Worm (Caenorhabditis elegans): ENCODE results near the gene gcy-37.

The gcy-37 gene

ce11 chrIV:2149247-2149756, 9.7 kb downstream of the gcy-37 start, which contains the start of gene C54E4.5:
C54E4.5 (minus strand) TSS chrIV:2149297.
- TF ChIP-seq ama-1 (optimal IDR thresholded peaks at IDR 0.05) (no peak), nhr-76 (tag; optimal IDR thresholded peaks at IDR 0.05) (no peak), jun-1 (tag; optimal IDR thresholded peaks at IDR 0.05) (no peak), lin-13 (GFP tag; optimal IDR thresholded peaks at IDR 0.05) (no peak), snpc-4 (tag; optimal IDR thresholded peaks at IDR 0.05) (no peak), daf-16 (GFP tag; optimal IDR thresholded peaks at IDR 0.05) (no peak), daf-16 (tag; optimal IDR thresholded peaks at IDR 0.05) (no peak), php-3 (GFP tag; IDR thresholded peaks at IDR 0.05) (no peak), zfp-2 (tag; optimal IDR thresholded peaks at IDR 0.05) (no peak), Y75B8A.6 (GFP tag; IDR thresholded peaks at IDR 0.05) (no peak), hlh-30 (tag; optimal IDR thresholded peaks at IDR 0.05; ENCODE audit: insufficient read depth) (peak; percentile 63), dmd-9 (GFP tag; IDR thresholded peaks at IDR 0.05) (no peak), dmd-6 (GFP tag; IDR thresholded peaks at IDR 0.05) (peak; percentile 38), F44E2.7 (GFP tag; IDR thresholded peaks at IDR 0.05) (no peak), set-16 (GFP tag; IDR thresholded peaks at IDR 0.05) (no peak), aha-1 (tag) (peak; percentile 56), ztf-7 (tag; optimal IDR thresholded peaks at IDR 0.05) (no peak), vab-7 (GFP tag; IDR thresholded peaks at IDR 0.05) (no peak), saeg-2 (GFP tag; IDR thresholded peaks at IDR 0.05) (no peak), daf-12 (tag; optimal IDR thresholded peaks at IDR 0.05) (no peak), cey-2 (tag; optimal IDR thresholded peaks at IDR 0.05; ENCODE audit: borderline replicate concordance, insufficient read depth) (peak; percentile 14), Y5F2A.4 (GFP tag; optimal IDR thresholded peaks at IDR 0.05) (no peak), mdl-1 (tag; optimal IDR thresholded peaks at IDR 0.05) (peak in 1 of 2 experiments; percentile 29), nhr-10 (tag; optimal IDR thresholded peaks at IDR 0.05) (no peak), skn-1 (tag; optimal IDR thresholded peaks at IDR 0.05) (no peak), dve-1 (tag; optimal IDR thresholded peaks at IDR 0.05; ENCODE audit: insufficient read depth) (peak; percentile 10), hlh-11 (tag; optimal IDR thresholded peaks at IDR 0.05) (peak; percentile 50), unc-130 (GFP tag; optimal IDR thresholded peaks at IDR 0.05) (no peak), nhr-48 (tag; optimal IDR thresholded peaks at IDR 0.05) (peak; percentile 94), hif-1 (tag; optimal IDR thresholded peaks at IDR 0.05) (no peak), Y105C5A.15 (GFP tag; IDR thresholded peaks at IDR 0.05) (no peak), nhr-102 (tag; optimal IDR thresholded peaks at IDR 0.05) (no peak), nhr-11 (tag; optimal IDR thresholded peaks at IDR 0.05) (no peak), madf-9 (GFP tag; conservative IDR thresholded peaks at IDR 0.05) (no peak), pha-4 (GFP tag; IDR thresholded peaks at IDR 0.05) (no peak), pha-4 (tag; optimal IDR thresholded peaks at IDR 0.05) (no peak), ceh-20 (GFP tag; IDR thresholded peaks at IDR 0.05) (no peak), ceh-44 (GFP tag; IDR thresholded peaks at IDR 0.05) (no peak), zfp-3 (GFP tag; conservative IDR thresholded peaks at IDR 0.05) (no peak), daf-8 (GFP tag; IDR thresholded peaks at IDR 0.05) (no peak), nhr-28 (tag; optimal IDR thresholded peaks at IDR 0.05) (peak; percentile 70), Y48G9A.11 (GFP tag; IDR thresholded peaks at IDR 0.05) (no peak), arid-1 (GFP tag; conservative IDR thresholded peaks at IDR 0.05) (no peak), F37D6.2 (tag; optimal IDR thresholded peaks at IDR 0.05) (no peak), mxl-3 (GFP tag; optimal IDR thresholded peaks at IDR 0.05) (peak; percentile 17), tag-97 (GFP tag; IDR thresholded peaks at IDR 0.05) (no peak)
